Worm (Caenorhabditis elegans) whole organism, L1 larva: ENCODE data around the gene F55A11.11.

ENCODE experiments used
- aha-1 ChIP-seq: fragments of 150-350 bp; optimal IDR thresholded peaks from 2 replicates; lab custom pipeline; 2014; ENCODE audit warnings: missing biosample characterization, missing genetic modification characterization
- alr-1 ChIP-seq: fragments of 200-800 bp; sonication (Bioruptor generic); optimal IDR thresholded peaks from 2 replicates; lab custom pipeline; 2018; ENCODE audit warnings: borderline replicate concordance, mild to moderate bottlenecking, missing genetic modification characterization, missing compliant biosample characterization
- aly-2 ChIP-seq: fragments of 150-350 bp; optimal IDR thresholded peaks from 2 replicates; lab custom pipeline; 2014; ENCODE audit warnings: missing biosample characterization, missing genetic modification characterization
- blmp-1 ChIP-seq: fragments of 150-350 bp; optimal IDR thresholded peaks from 2 replicates; lab custom pipeline; 2014; ENCODE audit warnings: missing biosample characterization, missing genetic modification characterization
- ceh-8 ChIP-seq: fragments of 200-800 bp; sonication (Bioruptor generic); optimal IDR thresholded peaks from 2 replicates; lab custom pipeline; 2018; ENCODE audit warnings: mild to moderate bottlenecking, missing genetic modification characterization, moderate library complexity, missing compliant biosample characterization
- ceh-88 ChIP-seq: fragments of 200-800 bp; sonication (Bioruptor generic); IDR thresholded peaks from 2 replicates; pipeline ENCODE4 v1.3.6; 2022; ENCODE audit warnings: missing genetic modification characterization, missing compliant biosample characterization
- dpl-1 ChIP-seq, 3 experiments: fragments of 150-350 bp in 2 of 3; sonication (generic microtip) in 1 of 3; optimal IDR thresholded peaks; 2 replicates each; lab custom pipeline; 2014 to 2017; ENCODE audit warnings: missing biosample characterization in 3 of 3, missing genetic modification characterization in 3 of 3, missing genetic modification reagents in 3 of 3
- dsc-1 ChIP-seq: sonication (generic microtip); optimal IDR thresholded peaks from 2 replicates; lab custom pipeline; 2016; ENCODE audit warnings: mild to moderate bottlenecking, missing genetic modification characterization, missing compliant biosample characterization
- efl-3 ChIP-seq: fragments of 200-800 bp; sonication (Bioruptor generic); optimal IDR thresholded peaks from 2 replicates; lab custom pipeline; 2018; ENCODE audit warnings: mild to moderate bottlenecking, missing genetic modification characterization, missing compliant biosample characterization
- egl-27 ChIP-seq, 2 experiments: fragments of 150-350 bp in 1 of 2; sonication (generic microtip); optimal IDR thresholded peaks; 3 replicates each; lab custom pipeline; 2017 to 2018; ENCODE audit warnings: missing biosample characterization in 2 of 2, missing genetic modification characterization in 2 of 2, missing genetic modification reagents in 2 of 2
- elt-2 ChIP-seq: sonication (generic microtip); optimal IDR thresholded peaks from 2 replicates; lab custom pipeline; 2016; ENCODE audit warnings: missing genetic modification characterization, mild to moderate bottlenecking, inconsistent platforms, missing compliant biosample characterization, missing genetic modification reagents
- elt-3 ChIP-seq, 6 experiments: fragments of 150-350 bp in 1 of 6; sonication (generic microtip); optimal IDR thresholded peaks; 2 replicates each; lab custom pipeline; 2017 to 2018; ENCODE audit warnings: missing biosample characterization in 6 of 6, missing genetic modification characterization in 6 of 6, inconsistent platforms in 1 of 6
- fos-1 ChIP-seq: fragments of 150-350 bp; optimal IDR thresholded peaks from 2 replicates; lab custom pipeline; 2014; ENCODE audit warnings: missing biosample characterization, missing genetic modification characterization
- grh-1 ChIP-seq: fragments of 200-800 bp; sonication (Bioruptor generic); IDR thresholded peaks from 2 replicates; pipeline ENCODE4 v1.3.6; 2022; ENCODE audit warnings: missing genetic modification reagents, missing genetic modification characterization, missing compliant biosample characterization
- hlh-17 ChIP-seq: fragments of 200-800 bp; sonication (Bioruptor generic); optimal IDR thresholded peaks from 2 replicates; lab custom pipeline; 2018; ENCODE audit warnings: missing genetic modification characterization, mild to moderate bottlenecking, missing compliant biosample characterization, moderate library complexity, borderline replicate concordance
- irx-1 ChIP-seq: sonication (generic microtip); optimal IDR thresholded peaks from 2 replicates; lab custom pipeline; 2016; ENCODE audit warnings: missing genetic modification characterization, missing compliant biosample characterization
- isw-1 ChIP-seq: fragments of 200-800 bp; sonication (Bioruptor generic); IDR thresholded peaks from 2 replicates; pipeline ENCODE4 v1.3.6; 2022; ENCODE audit warnings: missing genetic modification characterization, missing compliant biosample characterization
- jun-1 ChIP-seq: fragments of 150-350 bp; optimal IDR thresholded peaks from 2 replicates; lab custom pipeline; 2014; ENCODE audit warnings: missing biosample characterization, missing genetic modification reagents, missing genetic modification characterization
- lin-14 ChIP-seq: fragments of 200-800 bp; sonication (Bioruptor generic); optimal IDR thresholded peaks from 2 replicates; lab custom pipeline; 2018; ENCODE audit warnings: mild to moderate bottlenecking, missing genetic modification characterization, moderate library complexity, missing compliant biosample characterization
- lin-35 ChIP-seq, 2 experiments: fragments of 150-350 bp; optimal IDR thresholded peaks; 2 replicates each; lab custom pipeline; 2014; ENCODE audit warnings: missing biosample characterization in 2 of 2, missing genetic modification characterization in 2 of 2, missing genetic modification reagents in 2 of 2
- lsy-2 ChIP-seq, 2 experiments: fragments of 150-350 bp; optimal IDR thresholded peaks; 2 replicates each; lab custom pipeline; 2014; ENCODE audit warnings: missing biosample characterization in 2 of 2, missing genetic modification characterization in 2 of 2
- mab-9 ChIP-seq: fragments of 200-800 bp; sonication (Bioruptor generic); IDR thresholded peaks from 2 replicates; pipeline ENCODE4 v1.3.6; 2022; ENCODE audit warnings: missing genetic modification reagents, missing genetic modification characterization, missing compliant biosample characterization
- mdl-1 ChIP-seq, 2 experiments: fragments of 150-350 bp; optimal IDR thresholded peaks; 2 replicates each; lab custom pipeline; 2014 to 2017; ENCODE audit warnings: missing biosample characterization in 2 of 2, missing genetic modification characterization in 2 of 2, inconsistent platforms in 1 of 2
- mep-1 ChIP-seq: fragments of 150-350 bp; optimal IDR thresholded peaks from 2 replicates; lab custom pipeline; 2014; ENCODE audit warnings: missing biosample characterization, missing genetic modification characterization
- nhr-11 ChIP-seq: fragments of 150-350 bp; optimal IDR thresholded peaks from 2 replicates; lab custom pipeline; 2014; ENCODE audit warnings: missing biosample characterization, missing genetic modification characterization
- nhr-19 ChIP-seq: fragments of 200-800 bp; sonication (Bioruptor generic); conservative IDR thresholded peaks from 2 replicates; pipeline ENCODE4 v1.3.6; 2022; ENCODE audit warnings: missing genetic modification characterization, missing compliant biosample characterization
- nhr-20 ChIP-seq: sonication (generic microtip); optimal IDR thresholded peaks from 2 replicates; lab custom pipeline; 2016; ENCODE audit warnings: mild to moderate bottlenecking, missing genetic modification characterization, missing compliant biosample characterization
- nhr-47 ChIP-seq: sonication (generic microtip); optimal IDR thresholded peaks from 2 replicates; lab custom pipeline; 2016; ENCODE audit warnings: mild to moderate bottlenecking, missing genetic modification characterization, moderate library complexity, missing compliant biosample characterization
- nhr-71 ChIP-seq: sonication (generic microtip); optimal IDR thresholded peaks from 2 replicates; lab custom pipeline; 2016; ENCODE audit warnings: mild to moderate bottlenecking, missing genetic modification characterization, moderate library complexity, missing compliant biosample characterization
- nhr-77 ChIP-seq: fragments of 150-350 bp; optimal IDR thresholded peaks from 2 replicates; lab custom pipeline; 2014; ENCODE audit warnings: missing biosample characterization, missing genetic modification characterization
- nhr-84 ChIP-seq: sonication (generic microtip); optimal IDR thresholded peaks from 2 replicates; lab custom pipeline; 2017; ENCODE audit warnings: missing biosample characterization, missing genetic modification characterization
- nhr-85 ChIP-seq: sonication (generic microtip); peaks from one replicate; lab custom pipeline; 2016; ENCODE audit warnings: missing genetic modification characterization, inconsistent platforms, missing compliant biosample characterization
- pag-3 ChIP-seq: sonication (generic microtip); optimal IDR thresholded peaks from 2 replicates; lab custom pipeline; 2017; ENCODE audit warnings: missing genetic modification characterization, mild to moderate bottlenecking, missing compliant biosample characterization, antibody characterized with exemption, borderline replicate concordance; ENCODE audit not compliant: insufficient read depth
- pax-3 ChIP-seq: fragments of 200-800 bp; sonication (Bioruptor generic); optimal IDR thresholded peaks from 2 replicates; lab custom pipeline; 2018; ENCODE audit warnings: mild to moderate bottlenecking, missing genetic modification characterization, moderate library complexity, missing compliant biosample characterization
- pqm-1 ChIP-seq: sonication (generic microtip); optimal IDR thresholded peaks from 3 replicates; lab custom pipeline; 2017; ENCODE audit warnings: missing biosample characterization, missing genetic modification characterization
- skn-1 ChIP-seq: fragments of 150-350 bp; optimal IDR thresholded peaks from 2 replicates; lab custom pipeline; 2014; ENCODE audit warnings: missing biosample characterization, missing genetic modification characterization
- snu-23 ChIP-seq: sonication (generic microtip); optimal IDR thresholded peaks from 2 replicates; lab custom pipeline; 2016; ENCODE audit warnings: missing genetic modification characterization, missing compliant biosample characterization
- swsn-7 ChIP-seq: sonication (generic microtip); optimal IDR thresholded peaks from 2 replicates; lab custom pipeline; 2016; ENCODE audit warnings: missing genetic modification characterization, missing compliant biosample characterization
- tbx-2 ChIP-seq: sonication (generic microtip); optimal IDR thresholded peaks from 2 replicates; lab custom pipeline; 2016; ENCODE audit warnings: missing genetic modification characterization, missing compliant biosample characterization
- tlp-1 ChIP-seq: fragments of 150-350 bp; optimal IDR thresholded peaks from 2 replicates; lab custom pipeline; 2014; ENCODE audit warnings: missing biosample characterization, missing genetic modification characterization
- unc-130 ChIP-seq: fragments of 150-350 bp; optimal IDR thresholded peaks from 2 replicates; lab custom pipeline; 2017; ENCODE audit warnings: missing biosample characterization, missing genetic modification characterization, inconsistent platforms
- unc-30 ChIP-seq: sonication (generic microtip); optimal IDR thresholded peaks from 2 replicates; lab custom pipeline; 2017; ENCODE audit warnings: missing biosample characterization, missing genetic modification characterization
- unc-62 ChIP-seq: fragments of 150-350 bp; optimal IDR thresholded peaks from 2 replicates; lab custom pipeline; 2014; ENCODE audit warnings: missing biosample characterization, missing genetic modification reagents, missing genetic modification characterization
- unc-98 ChIP-seq: fragments of 200-800 bp; sonication (Bioruptor generic); IDR thresholded peaks from 2 replicates; pipeline ENCODE4 v1.3.6; 2022; ENCODE audit warnings: missing genetic modification characterization, missing compliant biosample characterization
- vab-15 ChIP-seq: sonication (generic microtip); optimal IDR thresholded peaks from 2 replicates; lab custom pipeline; 2017; ENCODE audit warnings: missing genotype, mild to moderate bottlenecking, missing genetic modification characterization, missing compliant biosample characterization
- zag-1 ChIP-seq: fragments of 150-350 bp; optimal IDR thresholded peaks from 2 replicates; lab custom pipeline; 2014; ENCODE audit warnings: missing biosample characterization, missing genetic modification characterization
- zip-4 ChIP-seq: fragments of 200-800 bp; sonication (Bioruptor generic); optimal IDR thresholded peaks from 2 replicates; lab custom pipeline; 2018; ENCODE audit warnings: mild to moderate bottlenecking, missing genetic modification characterization, moderate library complexity, missing compliant biosample characterization
- ztf-11 ChIP-seq, 2 experiments: sonication (generic microtip); optimal IDR thresholded peaks; 2 replicates each; lab custom pipeline; 2016 to 2017; ENCODE audit warnings: missing genetic modification characterization in 2 of 2, missing biosample characterization in 1 of 2, missing compliant biosample characterization in 1 of 2

Gene F55A11.11

DNA sequence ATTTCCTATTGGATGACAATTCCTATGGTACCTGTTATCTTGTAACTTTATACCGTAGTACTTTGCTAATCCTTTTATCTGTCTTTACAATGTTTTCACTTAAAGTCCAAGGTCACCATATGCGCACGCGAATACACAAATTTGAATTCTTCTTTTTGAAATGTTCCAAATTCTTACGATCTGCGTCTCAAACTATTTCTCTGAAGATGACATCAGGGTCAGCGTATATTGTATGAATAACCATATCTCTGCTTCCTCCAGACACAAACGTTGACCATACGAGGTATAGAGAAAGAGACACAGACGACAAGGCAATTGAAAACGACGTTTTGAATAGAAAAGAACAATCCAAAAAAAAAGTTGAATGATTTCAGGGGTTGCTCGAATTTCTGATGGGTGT is 9.0 kb upstream of the F55A11.11 start:
- TF ChIP-seq lsy-2 (tag; optimal IDR thresholded peaks at IDR 0.05; lab: Kevin White, UChicago) (peak in 1 of 2 experiments; percentile 40), nhr-85 (tag; lab: Kevin White, UChicago) (peak; percentile 68), tbx-2 (tag; lab: Kevin White, UChicago) (no peak), alr-1 (tag; lab: Kevin White, UChicago) (no peak), egl-27 (tag; optimal IDR thresholded peaks at IDR 0.05; lab: Kevin White, UChicago) (no peak), pax-3 (tag; lab: Kevin White, UChicago) (no peak), mep-1 (tag; lab: Kevin White, UChicago) (peak; percentile 32), elt-3 (tag; optimal IDR thresholded peaks at IDR 0.05; lab: Kevin White, UChicago) (peak in 1 of 6 experiments; percentile 13), blmp-1 (peak; percentile 54), lin-14 (GFP tag; lab: Kevin White, UChicago) (peak; percentile 45), vab-15 (tag; lab: Kevin White, UChicago) (no peak), mab-9 (no peak)

DNA sequence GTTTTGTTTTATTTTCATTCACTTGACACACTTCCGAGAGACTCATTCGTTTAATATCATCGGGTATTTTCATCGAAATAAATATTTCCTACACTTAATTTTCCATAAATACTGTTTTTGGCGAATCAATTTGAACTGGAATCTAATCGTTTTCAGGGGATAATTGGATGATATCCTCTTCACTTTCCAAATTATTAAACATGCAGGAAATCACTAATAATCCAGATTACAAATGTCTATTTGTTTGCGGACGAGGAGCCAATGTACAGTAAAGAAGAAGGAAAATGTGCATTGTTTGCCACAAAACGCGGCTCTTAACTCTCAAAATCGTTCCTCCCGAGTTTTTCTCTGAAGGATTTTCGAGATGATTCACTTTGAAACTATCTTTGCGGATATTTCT is 6.4 kb upstream of the F55A11.11 start, which contains the start of gene F55A11.6:
Gene F55A11.6 (plus strand): TSS at position 301 of the 400 bp plus-strand sequence.
- TF ChIP-seq grh-1 (no peak), skn-1 (tag; lab: Kevin White, UChicago) (no peak), swsn-7 (tag; lab: Kevin White, UChicago) (no peak), aly-2 (no peak), jun-1 (tag; lab: Kevin White, UChicago) (no peak), ztf-11 (tag; optimal IDR thresholded peaks at IDR 0.05; lab: Kevin White, UChicago) (no peak), zag-1 (tag; lab: Kevin White, UChicago) (no peak), nhr-85 (tag; lab: Kevin White, UChicago) (no peak), nhr-77 (tag; lab: Kevin White, UChicago) (no peak), elt-2 (tag; lab: Kevin White, UChicago) (no peak), nhr-84 (no peak), isw-1 (GFP tag; lab: Robert Waterston, UW) (no peak), tlp-1 (tag; lab: Kevin White, UChicago) (no peak), ceh-8 (GFP tag; lab: Kevin White, UChicago) (no peak), unc-130 (tag; lab: Kevin White, UChicago) (no peak), aha-1 (no peak)

ce11 chrV:11777846-11778245 is 5.1 kb upstream of the F55A11.11 start:
- TF ChIP-seq irx-1 (no peak), blmp-1 (peak; percentile 69), elt-2 (tag; lab: Kevin White, UChicago) (no peak), lin-35 (GFP tag; optimal IDR thresholded peaks at IDR 0.05; lab: Kevin White, UChicago) (peak in 1 of 2 experiments; percentile 18), lsy-2 (tag; optimal IDR thresholded peaks at IDR 0.05; lab: Kevin White, UChicago) (peak in 1 of 2 experiments; percentile 37), isw-1 (GFP tag; lab: Robert Waterston, UW) (no peak), efl-3 (no peak), zip-4 (GFP tag; lab: Kevin White, UChicago) (no peak), nhr-47 (no peak), fos-1 (tag; lab: Kevin White, UChicago) (no peak), nhr-71 (tag; lab: Kevin White, UChicago) (peak; percentile 48), nhr-19 (0 out of 2 replicates have a peak, but pooled peaks have one; percentile 12), pag-3 (tag; lab: Kevin White, UChicago) (peak; percentile 92), alr-1 (tag; lab: Kevin White, UChicago) (no peak), dpl-1 (GFP tag; optimal IDR thresholded peaks at IDR 0.05; lab: Kevin White, UChicago) (no peak), hlh-17 (GFP tag; lab: Kevin White, UChicago) (no peak), pqm-1 (no peak), unc-30 (tag; lab: Kevin White, UChicago) (no peak), dsc-1 (tag; lab: Kevin White, UChicago) (no peak), nhr-85 (tag; lab: Kevin White, UChicago) (peak; percentile 77), lin-14 (GFP tag; lab: Kevin White, UChicago) (peak; percentile 81), unc-98 (GFP tag; lab: Robert Waterston, UW) (no peak), elt-3 (tag; optimal IDR thresholded peaks at IDR 0.05; lab: Kevin White, UChicago) (peak in 5 of 6 experiments; percentile 5 to 57 (median 11)), unc-62 (no peak), mep-1 (tag; lab: Kevin White, UChicago) (peak; percentile 20), ceh-88 (GFP tag; lab: Robert Waterston, UW) (no peak), snu-23 (GFP tag; lab: Kevin White, UChicago) (peak; percentile 45), mdl-1 (tag; optimal IDR thresholded peaks at IDR 0.05; lab: Kevin White, UChicago) (peak in 1 of 2 experiments; percentile 26), nhr-11 (tag; lab: Kevin White, UChicago) (no peak), nhr-20 (tag; lab: Kevin White, UChicago) (peak; percentile 54)
